Fruit fly (Drosophila melanogaster) whole organism, wandering third instar larva: ENCODE measurements around the gene CG14958.
A peak's percentile ranks its signal among the peaks of the same experiment; 100 is the strongest.

Source experiments
- Abd-B ChIP-seq: fragments of >200 bp; optimal IDR thresholded peaks from 2 replicates; lab custom pipeline; 2017; ENCODE audit warnings: missing biosample characterization, missing genetic modification characterization
- CG32264 ChIP-seq: fragments of 200-800 bp; sonication (Bioruptor generic); optimal IDR thresholded peaks from 2 replicates; lab custom pipeline; 2016; ENCODE audit warnings: missing biosample characterization, missing genetic modification characterization
- CG9705 ChIP-seq: fragments of 200-800 bp; sonication (Bioruptor generic); optimal IDR thresholded peaks from 2 replicates; lab custom pipeline; 2018; ENCODE audit warnings: missing biosample characterization, mild to moderate bottlenecking, missing genetic modification characterization
- CrebA ChIP-seq: fragments of 200-800 bp; sonication (Bioruptor generic); optimal IDR thresholded peaks from 2 replicates; lab custom pipeline; 2016; ENCODE audit warnings: missing biosample characterization, mild to moderate bottlenecking, missing genetic modification characterization, borderline replicate concordance
- Dfd ChIP-seq: fragments of >200 bp; optimal IDR thresholded peaks from 2 replicates; lab custom pipeline; 2017; ENCODE audit warnings: missing biosample characterization, missing genetic modification characterization
- Dif ChIP-seq: fragments of 200-275, 200-300 bp; sonication (Bioruptor generic); optimal IDR thresholded peaks from 2 replicates; lab custom pipeline; 2018; ENCODE audit warnings: missing biosample characterization, missing genetic modification characterization; ENCODE audit not compliant: partially characterized antibody
- GATAd ChIP-seq: sonication (Bioruptor generic); optimal IDR thresholded peaks from 2 replicates; lab custom pipeline; 2016; ENCODE audit warnings: missing biosample characterization, missing genetic modification characterization
- HLH106 ChIP-seq: fragments of 200-800 bp; optimal IDR thresholded peaks from 3 replicates; lab custom pipeline; 2019; ENCODE audit warnings: missing biosample characterization, mild to moderate bottlenecking, missing genetic modification characterization, moderate library complexity
- Hnf4 ChIP-seq: fragments of 200-800 bp; sonication (Bioruptor generic); optimal IDR thresholded peaks from 2 replicates; lab custom pipeline; 2016; ENCODE audit warnings: missing biosample characterization, mild to moderate bottlenecking, missing genetic modification characterization
- Hr78 ChIP-seq: fragments of >200 bp; optimal IDR thresholded peaks from 2 replicates; lab custom pipeline; 2017; ENCODE audit warnings: missing biosample characterization, missing genetic modification characterization
- Hr83 ChIP-seq: fragments of 200-300 bp; sonication (Bioruptor generic); optimal IDR thresholded peaks from 2 replicates; lab custom pipeline; 2016; ENCODE audit warnings: missing biosample characterization, mild to moderate bottlenecking, missing genetic modification characterization, moderate library complexity; ENCODE audit not compliant: poor library complexity, severe bottlenecking
- Jra ChIP-seq: sonication (Bioruptor generic); optimal IDR thresholded peaks from 2 replicates; lab custom pipeline; 2016; ENCODE audit warnings: missing biosample characterization, missing genetic modification characterization
- Mio ChIP-seq: sonication (Bioruptor generic); optimal IDR thresholded peaks from 2 replicates; lab custom pipeline; 2016; ENCODE audit warnings: missing biosample characterization, missing genetic modification characterization
- Myc ChIP-seq: fragments of >200 bp; optimal IDR thresholded peaks from 2 replicates; lab custom pipeline; 2017
- N ChIP-seq: fragments of >200 bp; optimal IDR thresholded peaks from 2 replicates; lab custom pipeline; 2018; ENCODE audit warnings: missing biosample characterization, missing external identifiers, missing genetic modification characterization
- OdsH ChIP-seq: fragments of 200-800 bp; sonication (Bioruptor generic); optimal IDR thresholded peaks from 2 replicates; lab custom pipeline; 2016; ENCODE audit warnings: missing biosample characterization, mild to moderate bottlenecking, missing genetic modification characterization
- Rel ChIP-seq, 2 experiments: fragments of 200-800 bp; sonication (Bioruptor generic) in 1 of 2; optimal IDR thresholded peaks; 2 replicates in 1 of 2; 3 replicates in 1 of 2; lab custom pipeline; 2016 to 2019; ENCODE audit warnings: mild to moderate bottlenecking in 2 of 2, missing biosample characterization in 2 of 2, missing genetic modification characterization in 2 of 2, moderate library complexity in 1 of 2
- Sp1 ChIP-seq: fragments of 200-800 bp; sonication (Bioruptor generic); optimal IDR thresholded peaks from 3 replicates; lab custom pipeline; 2019; ENCODE audit warnings: missing biosample characterization, mild to moderate bottlenecking, missing genetic modification characterization, moderate library complexity
- Vsx2 ChIP-seq: fragments of 200-300, 225-300 bp; sonication (Bioruptor generic); optimal IDR thresholded peaks from 2 replicates; lab custom pipeline; 2018; ENCODE audit warnings: missing biosample characterization, missing genetic modification characterization; ENCODE audit not compliant: partially characterized antibody
- br ChIP-seq: fragments of 200-800 bp; sonication (Bioruptor generic); optimal IDR thresholded peaks from 2 replicates; lab custom pipeline; 2016; ENCODE audit warnings: missing biosample characterization, missing genetic modification characterization
- brk ChIP-seq: fragments of 200-800 bp; sonication (Bioruptor generic); optimal IDR thresholded peaks from 2 replicates; lab custom pipeline; 2016; ENCODE audit warnings: missing biosample characterization, mild to moderate bottlenecking, missing genetic modification characterization
- dl ChIP-seq, 2 experiments: fragments of 175-275, 200-275 bp in 1 of 2; fragments of 200-275 bp in 1 of 2; sonication (Bioruptor generic); optimal IDR thresholded peaks; lab custom pipeline; 2018; ENCODE audit warnings: mild to moderate bottlenecking in 2 of 2, missing biosample characterization in 2 of 2, missing genetic modification characterization in 2 of 2, moderate library complexity in 2 of 2; ENCODE audit not compliant: partially characterized antibody in 2 of 2, insufficient read depth in 1 of 2
- dmrt93B ChIP-seq: fragments of 200-800 bp; sonication (Bioruptor generic); optimal IDR thresholded peaks from 2 replicates; lab custom pipeline; 2018; ENCODE audit warnings: missing biosample characterization, mild to moderate bottlenecking, missing genetic modification characterization
- dsf ChIP-seq: sonication (Bioruptor generic); optimal IDR thresholded peaks from 2 replicates; lab custom pipeline; 2016; ENCODE audit warnings: missing biosample characterization, missing genetic modification characterization, borderline replicate concordance
- ey ChIP-seq: fragments of 200-800 bp; sonication (Bioruptor generic); optimal IDR thresholded peaks from 2 replicates; lab custom pipeline; 2016; ENCODE audit warnings: missing biosample characterization, missing genetic modification characterization
- foxo ChIP-seq, 2 experiments: fragments of 200-800 bp; sonication (Bioruptor generic); optimal IDR thresholded peaks; 2 replicates in 1 of 2; 3 replicates in 1 of 2; lab custom pipeline; 2016 to 2017; ENCODE audit warnings: missing biosample characterization in 2 of 2, missing genetic modification characterization in 2 of 2
- fru ChIP-seq: fragments of 200-800 bp; sonication (Bioruptor generic); optimal IDR thresholded peaks from 3 replicates; lab custom pipeline; 2016; ENCODE audit warnings: missing biosample characterization, mild to moderate bottlenecking, missing genetic modification characterization
- h ChIP-seq: fragments of 200-800 bp; sonication (Bioruptor generic); optimal IDR thresholded peaks from 3 replicates; lab custom pipeline; 2016; ENCODE audit warnings: missing biosample characterization, mild to moderate bottlenecking, missing genetic modification characterization
- jim ChIP-seq: fragments of 175-275, 200-325 bp; sonication (Bioruptor generic); optimal IDR thresholded peaks from 2 replicates; lab custom pipeline; 2016; ENCODE audit warnings: missing biosample characterization, mild to moderate bottlenecking, missing genetic modification characterization
- lola ChIP-seq: fragments of >200 bp; optimal IDR thresholded peaks from 2 replicates; lab custom pipeline; 2017; ENCODE audit warnings: missing biosample characterization, missing genetic modification characterization
- pan ChIP-seq: fragments of >200 bp; optimal IDR thresholded peaks from 2 replicates; lab custom pipeline; 2017
- psq ChIP-seq: fragments of 200-800 bp; sonication (Bioruptor generic); optimal IDR thresholded peaks from 3 replicates; lab custom pipeline; 2017; ENCODE audit warnings: missing biosample characterization, mild to moderate bottlenecking, missing genetic modification characterization, moderate library complexity
- rgr ChIP-seq: fragments of 200-800 bp; sonication (Bioruptor generic); optimal IDR thresholded peaks from 3 replicates; lab custom pipeline; 2016; ENCODE audit warnings: missing biosample characterization, mild to moderate bottlenecking, missing genetic modification characterization
- sage ChIP-seq: fragments of 200-800 bp; sonication (Bioruptor generic); optimal IDR thresholded peaks from 2 replicates; lab custom pipeline; 2016; ENCODE audit warnings: missing biosample characterization, mild to moderate bottlenecking, missing genetic modification characterization
- sv ChIP-seq: fragments of 200-800 bp; sonication (Bioruptor generic); optimal IDR thresholded peaks from 3 replicates; lab custom pipeline; 2016; ENCODE audit warnings: missing biosample characterization, missing genetic modification characterization
- tai ChIP-seq: sonication (Bioruptor generic); optimal IDR thresholded peaks from 2 replicates; lab custom pipeline; 2016; ENCODE audit warnings: missing biosample characterization, missing genetic modification characterization
- usp ChIP-seq: fragments of >200 bp; optimal IDR thresholded peaks from 2 replicates; lab custom pipeline; 2017; ENCODE audit warnings: missing biosample characterization, missing genetic modification characterization
- woc ChIP-seq: sonication (Bioruptor generic); optimal IDR thresholded peaks from 2 replicates; lab custom pipeline; 2016; ENCODE audit warnings: missing biosample characterization, mild to moderate bottlenecking, missing genetic modification characterization

CG14958 gene

dm6 chr3L:3178530-3179096 is 11.2 kb upstream of the CG14958 start, which contains the start of the genes MnM and Girdin:
MnM (minus strand) TSS chr3L:3178580.
Girdin (plus strand) TSS chr3L:3178930.
- TF ChIP-seq lola (GFP tag; lab: Kevin White, UChicago) (no peak), CG9705 (no peak), Myc (lab: Kevin White, UChicago) (peak; percentile 94), CrebA (no peak), Hr83 (GFP tag; lab: Kevin White, UChicago) (peak; percentile 57), OdsH (GFP tag; lab: Kevin White, UChicago) (peak; percentile 55), sage (no peak), CG32264 (no peak), dmrt93B (peak; percentile 19), foxo (GFP tag; optimal IDR thresholded peaks at IDR 0.05; lab: Kevin White, UChicago) (peak in 1 of 2 experiments; percentile 82), Abd-B (no peak), Dfd (GFP tag; lab: Kevin White, UChicago) (no peak), HLH106 (tag; lab: Kevin White, UChicago) (peak; percentile 65), dsf (GFP tag; lab: Kevin White, UChicago) (no peak), woc (peak; percentile 89), Dif (GFP tag; lab: Kevin White, UChicago) (no peak), dl (GFP tag; optimal IDR thresholded peaks at IDR 0.05; lab: Kevin White, UChicago; ENCODE audit: insufficient read depth in 1 of 2, partially characterized antibody in 2 of 2) (no peak), usp (GFP tag; lab: Kevin White, UChicago) (no peak), sv (GFP tag; lab: Kevin White, UChicago) (peak; percentile 67), Hr78 (GFP tag; lab: Kevin White, UChicago) (no peak), Mio (no peak), br (GFP tag; lab: Kevin White, UChicago) (peak; percentile 73), jim (GFP tag; lab: Kevin White, UChicago) (no peak), Jra (GFP tag; lab: Kevin White, UChicago) (no peak), Sp1 (no peak), psq (GFP tag; lab: Kevin White, UChicago) (no peak), Hnf4 (no peak), N (GFP tag; lab: Kevin White, UChicago) (no peak), pan (no peak), Vsx2 (GFP tag; lab: Kevin White, UChicago) (no peak), rgr (GFP tag; lab: Kevin White, UChicago) (no peak), h (no peak), Rel (GFP tag; optimal IDR thresholded peaks at IDR 0.05; lab: Kevin White, UChicago) (no peak), Rel (tag; optimal IDR thresholded peaks at IDR 0.05; lab: Kevin White, UChicago) (no peak), GATAd (GFP tag; lab: Kevin White, UChicago) (peak; percentile 12), ey (GFP tag; lab: Kevin White, UChicago) (peak; percentile 69), tai (GFP tag; lab: Kevin White, UChicago) (no peak), fru (peak; percentile 70), brk (no peak)
- TF ChIP-seq, all 38 proteins: peak for 12

dm6 chr3L:3179474-3179873 is 10.3 kb upstream of the CG14958 start:
- TF ChIP-seq Hnf4 (no peak), br (GFP tag; lab: Kevin White, UChicago) (peak; percentile 90), ey (GFP tag; lab: Kevin White, UChicago) (peak; percentile 84), foxo (GFP tag; optimal IDR thresholded peaks at IDR 0.05; lab: Kevin White, UChicago) (peak; percentile 73 to 91), Dfd (GFP tag; lab: Kevin White, UChicago) (no peak), CG9705 (peak; percentile 48), Sp1 (peak; percentile 83), usp (GFP tag; lab: Kevin White, UChicago) (no peak), HLH106 (tag; lab: Kevin White, UChicago) (peak; percentile 85), dmrt93B (peak; percentile 73), Rel (GFP tag; optimal IDR thresholded peaks at IDR 0.05; lab: Kevin White, UChicago) (peak; percentile 64), Rel (tag; optimal IDR thresholded peaks at IDR 0.05; lab: Kevin White, UChicago) (no peak), Hr83 (GFP tag; lab: Kevin White, UChicago) (peak; percentile 10), h (peak; percentile 94), CrebA (no peak), CG32264 (peak; percentile 89), Mio (no peak), fru (peak; percentile 93), dsf (GFP tag; lab: Kevin White, UChicago) (no peak), OdsH (GFP tag; lab: Kevin White, UChicago) (peak; percentile 87), jim (GFP tag; lab: Kevin White, UChicago) (no peak), sv (GFP tag; lab: Kevin White, UChicago) (peak; percentile 83), rgr (GFP tag; lab: Kevin White, UChicago) (peak; percentile 89), psq (GFP tag; lab: Kevin White, UChicago) (peak; percentile 75), woc (peak; percentile 83)
